Worm (Caenorhabditis elegans): ENCODE data around the gene pals-26.
A peak's percentile ranks its signal among the peaks of the same experiment; 100 is the strongest.

Gene pals-26

ce11 chrIII:4398463-4398862, 23.5 kb downstream of the pals-26 start, which contains the start of gene R07E5.6:
Gene R07E5.6 (plus strand): TSS chrIII:4398763.
- TF ChIP-seq T22C8.4 (GFP tag; IDR thresholded peaks at IDR 0.05) = no peak
- TF ChIP-seq klf-2 (GFP tag; conservative IDR thresholded peaks at IDR 0.05) = no peak
- TF ChIP-seq med-1 (GFP tag; optimal IDR thresholded peaks at IDR 0.05; ENCODE audit: insufficient read depth) = no peak
- TF ChIP-seq cog-1 (tag; optimal IDR thresholded peaks at IDR 0.05) = no peak
- TF ChIP-seq tab-1 (GFP tag; IDR thresholded peaks at IDR 0.05) = no peak

- TF ChIP-seq T22C8.4 (GFP tag; IDR thresholded peaks at IDR 0.05) (no peak), klf-2 (GFP tag; conservative IDR thresholded peaks at IDR 0.05) (no peak), ztf-29 (GFP tag; IDR thresholded peaks at IDR 0.05) (no peak), cog-1 (tag; optimal IDR thresholded peaks at IDR 0.05) (no peak), ztf-23 (GFP tag; IDR thresholded peaks at IDR 0.05) (no peak), flt-1 (GFP tag; IDR thresholded peaks at IDR 0.05) (no peak), med-1 (GFP tag; optimal IDR thresholded peaks at IDR 0.05; ENCODE audit: insufficient read depth) (no peak), tab-1 (GFP tag; IDR thresholded peaks at IDR 0.05) (no peak)
Measured at ce11 chrIII:4401142-4401541, 26.2 kb downstream of the pals-26 start, which contains the start of gene R07E5.15. Gene R07E5.15 (plus strand): TSS chrIII:4401442.

- TF ChIP-seq ztf-29 (GFP tag; IDR thresholded peaks at IDR 0.05) (no peak), med-1 (GFP tag; optimal IDR thresholded peaks at IDR 0.05; ENCODE audit: insufficient read depth) (no peak), cog-1 (tag; optimal IDR thresholded peaks at IDR 0.05) (no peak), flt-1 (GFP tag; IDR thresholded peaks at IDR 0.05) (no peak), T22C8.4 (GFP tag; IDR thresholded peaks at IDR 0.05) (no peak), klf-2 (GFP tag; conservative IDR thresholded peaks at IDR 0.05) (no peak), tab-1 (GFP tag; IDR thresholded peaks at IDR 0.05) (no peak), ztf-23 (GFP tag; IDR thresholded peaks at IDR 0.05) (no peak), ref-1 (GFP tag; conservative IDR thresholded peaks at IDR 0.05) (no peak)
Measured at ce11 chrIII:4404339-4404836, 29.4 kb downstream of the pals-26 start, which contains the start of the genes R07E5.17 and snfc-5. Gene R07E5.17 (minus strand): TSS chrIII:4404436. Gene snfc-5 (plus strand): TSS chrIII:4404786.

- no peak for TF ChIP-seq ztf-29 (GFP tag; IDR thresholded peaks at IDR 0.05)
Measured at ce11 chrIII:4405986-4406385, 31.0 kb downstream of the pals-26 start, which contains the start of gene rnp-4. Gene rnp-4 (plus strand): TSS chrIII:4406286.

ce11 chrIII:4407144-4407543, 32.2 kb downstream of the pals-26 start, which contains the start of gene prdx-3:
Gene prdx-3 (plus strand): TSS chrIII:4407444.
- TF ChIP-seq ztf-29 (GFP tag; IDR thresholded peaks at IDR 0.05) = no peak
- no peak for TF ChIP-seq cog-1 (tag; optimal IDR thresholded peaks at IDR 0.05)
- no peak for TF ChIP-seq flt-1 (GFP tag; IDR thresholded peaks at IDR 0.05)

ce11 chrIII:4408251-4408650, 33.3 kb downstream of the pals-26 start, which contains the start of gene gpch-1:
Gene gpch-1 (plus strand): TSS chrIII:4408551.
- TF ChIP-seq flt-1 (GFP tag; IDR thresholded peaks at IDR 0.05) (no peak), cog-1 (tag; optimal IDR thresholded peaks at IDR 0.05) (no peak), ztf-29 (GFP tag; IDR thresholded peaks at IDR 0.05) (no peak), tab-1 (GFP tag; IDR thresholded peaks at IDR 0.05) (no peak), ref-1 (GFP tag; conservative IDR thresholded peaks at IDR 0.05) (no peak), med-1 (GFP tag; optimal IDR thresholded peaks at IDR 0.05; ENCODE audit: insufficient read depth) (no peak), klf-2 (GFP tag; conservative IDR thresholded peaks at IDR 0.05) (no peak), ztf-23 (GFP tag; IDR thresholded peaks at IDR 0.05) (no peak)

- TF ChIP-seq flt-1 (GFP tag; IDR thresholded peaks at IDR 0.05) (no peak), med-1 (GFP tag; optimal IDR thresholded peaks at IDR 0.05; ENCODE audit: insufficient read depth) (no peak), klf-2 (GFP tag; conservative IDR thresholded peaks at IDR 0.05) (no peak), cog-1 (tag; optimal IDR thresholded peaks at IDR 0.05) (no peak), tab-1 (GFP tag; IDR thresholded peaks at IDR 0.05) (no peak), T22C8.4 (GFP tag; IDR thresholded peaks at IDR 0.05) (no peak), ref-1 (GFP tag; conservative IDR thresholded peaks at IDR 0.05) (no peak), ztf-29 (GFP tag; IDR thresholded peaks at IDR 0.05) (no peak)
Measured at ce11 chrIII:4412108-4413009, 37.4 kb downstream of the pals-26 start.

ce11 chrIII:4413099-4413498, 38.1 kb downstream of the pals-26 start, which contains the start of gene mpc-1:
Gene mpc-1 (plus strand): TSS chrIII:4413457.
- TF ChIP-seq ztf-23 (GFP tag; IDR thresholded peaks at IDR 0.05) (no peak), tab-1 (GFP tag; IDR thresholded peaks at IDR 0.05) (no peak), flt-1 (GFP tag; IDR thresholded peaks at IDR 0.05) (no peak), ztf-29 (GFP tag; IDR thresholded peaks at IDR 0.05) (no peak), klf-2 (GFP tag; conservative IDR thresholded peaks at IDR 0.05) (no peak), med-1 (GFP tag; optimal IDR thresholded peaks at IDR 0.05; ENCODE audit: insufficient read depth) (no peak), T22C8.4 (GFP tag; IDR thresholded peaks at IDR 0.05) (no peak), cog-1 (tag; optimal IDR thresholded peaks at IDR 0.05) (no peak), ref-1 (GFP tag; conservative IDR thresholded peaks at IDR 0.05) (no peak)

ce11 chrIII:4414041-4414440, 39.1 kb downstream of the pals-26 start:
- TF ChIP-seq ref-1 (GFP tag; conservative IDR thresholded peaks at IDR 0.05) (peak; percentile 64), ztf-23 (GFP tag; IDR thresholded peaks at IDR 0.05) (peak; percentile 77), flt-1 (GFP tag; IDR thresholded peaks at IDR 0.05) (peak; percentile 84), T22C8.4 (GFP tag; IDR thresholded peaks at IDR 0.05) (peak; percentile 64), klf-2 (GFP tag; conservative IDR thresholded peaks at IDR 0.05) (peak; percentile 68), tab-1 (GFP tag; IDR thresholded peaks at IDR 0.05) (peak; percentile 80)

- TF ChIP-seq ztf-23 (GFP tag; IDR thresholded peaks at IDR 0.05) = no peak
- TF ChIP-seq klf-2 (GFP tag; conservative IDR thresholded peaks at IDR 0.05) = no peak
- no peak for TF ChIP-seq tab-1 (GFP tag; IDR thresholded peaks at IDR 0.05)
- TF ChIP-seq ztf-29 (GFP tag; IDR thresholded peaks at IDR 0.05) = no peak
- TF ChIP-seq cog-1 (tag; optimal IDR thresholded peaks at IDR 0.05) = no peak
- TF ChIP-seq flt-1 (GFP tag; IDR thresholded peaks at IDR 0.05) = no peak
- no peak for TF ChIP-seq med-1 (GFP tag; optimal IDR thresholded peaks at IDR 0.05; ENCODE audit: insufficient read depth)
- no peak for TF ChIP-seq ref-1 (GFP tag; conservative IDR thresholded peaks at IDR 0.05)
- no peak for TF ChIP-seq T22C8.4 (GFP tag; IDR thresholded peaks at IDR 0.05)
Measured at ce11 chrIII:4415135-4415534, 40.2 kb downstream of the pals-26 start, which contains the start of gene R07E5.11. Gene R07E5.11 (minus strand): TSS chrIII:4415235.

Measured in whole organism, midembryonic.